Worm (Caenorhabditis elegans): ENCODE results near the gene srbc-83.
"Not testable (repeated sequence)": the region's sequence is repeated elsewhere in the genome, so short reads cannot be mapped to it uniquely, and the experiment has no call there.

Gene srbc-83

ce11 chrV:16317244-16317643 is 20.1 kb downstream of the srbc-83 start, which contains the start of gene srh-180:
srh-180 (plus strand) TSS chrV:16317544.
- no peak for TF ChIP-seq ets-7 (tag; optimal IDR thresholded peaks at IDR 0.05)
- no peak for TF ChIP-seq tbx-11 (GFP tag; IDR thresholded peaks at IDR 0.05)
- TF ChIP-seq hmbx-1 (tag; optimal IDR thresholded peaks at IDR 0.05) = no peak
- no peak for TF ChIP-seq tra-4 (tag; optimal IDR thresholded peaks at IDR 0.05)
- TF ChIP-seq ama-1 (optimal IDR thresholded peaks at IDR 0.05) = no peak
- no peak for TF ChIP-seq flt-1 (GFP tag; IDR thresholded peaks at IDR 0.05)
- no peak for TF ChIP-seq hnd-1 (tag; optimal IDR thresholded peaks at IDR 0.05)
- TF ChIP-seq F13C5.2 (tag; optimal IDR thresholded peaks at IDR 0.05) = no peak
- no peak for TF ChIP-seq scrt-1 (GFP tag; IDR thresholded peaks at IDR 0.05)
- TF ChIP-seq tbx-37 (GFP tag; conservative IDR thresholded peaks at IDR 0.05) = no peak
- TF ChIP-seq aly-1 (tag; optimal IDR thresholded peaks at IDR 0.05) = no peak
- no peak for TF ChIP-seq pes-1 (GFP tag; IDR thresholded peaks at IDR 0.05)
- no peak for TF ChIP-seq sea-1 (GFP tag; conservative IDR thresholded peaks at IDR 0.05)
- no peak for TF ChIP-seq ceh-13 (GFP tag; optimal IDR thresholded peaks at IDR 0.05)

DNA sequence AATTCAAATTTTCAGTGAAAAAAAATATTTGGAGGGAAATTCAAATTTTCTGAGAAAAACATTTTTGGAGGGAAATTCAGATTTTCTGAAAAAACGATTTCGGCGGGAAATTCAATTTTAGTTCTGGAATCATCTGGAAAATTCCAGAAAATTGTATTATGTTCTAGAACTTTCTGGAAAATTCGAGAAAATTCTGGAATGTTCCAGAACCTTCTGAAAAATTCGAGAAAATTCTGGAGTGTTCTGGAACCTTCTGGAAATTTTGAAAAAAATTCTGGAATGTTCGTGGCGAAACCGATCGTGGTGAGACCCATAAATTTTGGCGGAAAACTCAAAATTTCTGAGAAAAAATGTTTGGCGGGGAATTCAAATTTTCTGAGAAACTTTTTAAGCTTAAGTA is 25.0 kb downstream of the srbc-83 start:
- TF ChIP-seq ceh-36 (tag; optimal IDR thresholded peaks at IDR 0.05) (no peak), tbx-37 (GFP tag; conservative IDR thresholded peaks at IDR 0.05) (no peak), tbx-11 (GFP tag; IDR thresholded peaks at IDR 0.05) (no peak), ceh-13 (GFP tag; optimal IDR thresholded peaks at IDR 0.05) (no peak), F13C5.2 (tag; optimal IDR thresholded peaks at IDR 0.05) (no peak)

ce11 chrV:16328849-16329248 is 31.7 kb downstream of the srbc-83 start, which contains the start of gene F57G8.7:
F57G8.7 (plus strand) TSS chrV:16329149.
- no peak for TF ChIP-seq ets-7 (tag; optimal IDR thresholded peaks at IDR 0.05)
- TF ChIP-seq B0310.2 (tag; optimal IDR thresholded peaks at IDR 0.05) = no peak
- no peak for TF ChIP-seq scrt-1 (GFP tag; IDR thresholded peaks at IDR 0.05)
- no peak for TF ChIP-seq tbx-37 (GFP tag; conservative IDR thresholded peaks at IDR 0.05)
- TF ChIP-seq F13C5.2 (tag; optimal IDR thresholded peaks at IDR 0.05) = no peak
- TF ChIP-seq tbx-11 (GFP tag; IDR thresholded peaks at IDR 0.05) = no peak
- TF ChIP-seq flt-1 (GFP tag; IDR thresholded peaks at IDR 0.05) = no peak

- no peak for TF ChIP-seq ceh-13 (GFP tag; optimal IDR thresholded peaks at IDR 0.05)
- no peak for TF ChIP-seq ceh-36 (tag; optimal IDR thresholded peaks at IDR 0.05)
- TF ChIP-seq tra-4 (tag; optimal IDR thresholded peaks at IDR 0.05) = no peak
- TF ChIP-seq hmbx-1 (tag; optimal IDR thresholded peaks at IDR 0.05) = no peak
- TF ChIP-seq B0310.2 (tag; optimal IDR thresholded peaks at IDR 0.05) = no peak
- no peak for TF ChIP-seq sea-1 (GFP tag; conservative IDR thresholded peaks at IDR 0.05)
- no peak for TF ChIP-seq hnd-1 (tag; optimal IDR thresholded peaks at IDR 0.05)
- TF ChIP-seq hmg-4 (GFP tag; optimal IDR thresholded peaks at IDR 0.05) = no peak
- TF ChIP-seq ama-1 (optimal IDR thresholded peaks at IDR 0.05) = no peak
- TF ChIP-seq flt-1 (GFP tag; IDR thresholded peaks at IDR 0.05) = no peak
- TF ChIP-seq ets-7 (tag; optimal IDR thresholded peaks at IDR 0.05) = no peak
- TF ChIP-seq tbx-37 (GFP tag; conservative IDR thresholded peaks at IDR 0.05) = no peak
- TF ChIP-seq aly-1 (tag; optimal IDR thresholded peaks at IDR 0.05) = no peak
- no peak for TF ChIP-seq scrt-1 (GFP tag; IDR thresholded peaks at IDR 0.05)
- TF ChIP-seq tbx-11 (GFP tag; IDR thresholded peaks at IDR 0.05) = no peak
These were observed 36.2 kb downstream of the srbc-83 start, which contains the start of gene srh-167 for ce11 chrV:16333412-16333811. srh-167 (plus strand) TSS chrV:16333712.

DNA sequence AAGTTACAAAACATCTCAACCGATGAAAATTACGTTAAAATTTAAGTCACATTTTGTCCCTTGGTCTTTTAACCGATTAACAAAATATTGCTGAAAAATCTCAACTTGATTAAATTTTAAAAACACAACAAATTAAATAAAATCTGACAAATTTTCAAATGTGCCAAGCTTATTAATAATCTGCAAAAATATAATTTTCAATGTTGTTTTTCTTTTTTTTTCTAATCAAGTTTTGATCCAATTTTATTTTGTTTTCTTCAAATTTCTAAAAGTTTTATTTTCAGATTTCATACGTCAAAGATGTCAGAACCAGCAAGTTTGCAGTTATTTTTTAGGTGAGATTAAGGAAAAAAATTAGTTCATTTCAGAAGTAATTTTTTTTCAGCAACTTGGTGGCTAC is 39.2 kb downstream of the srbc-83 start, which contains the start of gene srw-87:
Gene srw-87 (plus strand): TSS at position 301 of the 400 bp plus-strand sequence.
- TF ChIP-seq ama-1 (optimal IDR thresholded peaks at IDR 0.05) = no peak
- TF ChIP-seq tbx-37 (GFP tag; conservative IDR thresholded peaks at IDR 0.05) = no peak
- no peak for TF ChIP-seq ets-7 (tag; optimal IDR thresholded peaks at IDR 0.05)
- TF ChIP-seq sea-1 (GFP tag; conservative IDR thresholded peaks at IDR 0.05) = no peak
- TF ChIP-seq tbx-11 (GFP tag; IDR thresholded peaks at IDR 0.05) = no peak
- TF ChIP-seq tra-4 (tag; optimal IDR thresholded peaks at IDR 0.05) = no peak
- TF ChIP-seq flt-1 (GFP tag; IDR thresholded peaks at IDR 0.05) = no peak
- no peak for TF ChIP-seq hmbx-1 (tag; optimal IDR thresholded peaks at IDR 0.05)
- no peak for TF ChIP-seq scrt-1 (GFP tag; IDR thresholded peaks at IDR 0.05)
- TF ChIP-seq hnd-1 (tag; optimal IDR thresholded peaks at IDR 0.05) = no peak
- TF ChIP-seq F13C5.2 (tag; optimal IDR thresholded peaks at IDR 0.05) = no peak
- TF ChIP-seq ceh-36 (tag; optimal IDR thresholded peaks at IDR 0.05) = no peak

- not testable (repeated sequence) for TF ChIP-seq aly-1 (tag; optimal IDR thresholded peaks at IDR 0.05); pes-1 (GFP tag; IDR thresholded peaks at IDR 0.05); hmbx-1 (tag; optimal IDR thresholded peaks at IDR 0.05)
These were observed 41.3 kb downstream of the srbc-83 start, which contains the start of gene slc-9B.2 for ce11 chrV:16338287-16339092. slc-9B.2 (plus strand) TSS chrV:16339042.

DNA sequence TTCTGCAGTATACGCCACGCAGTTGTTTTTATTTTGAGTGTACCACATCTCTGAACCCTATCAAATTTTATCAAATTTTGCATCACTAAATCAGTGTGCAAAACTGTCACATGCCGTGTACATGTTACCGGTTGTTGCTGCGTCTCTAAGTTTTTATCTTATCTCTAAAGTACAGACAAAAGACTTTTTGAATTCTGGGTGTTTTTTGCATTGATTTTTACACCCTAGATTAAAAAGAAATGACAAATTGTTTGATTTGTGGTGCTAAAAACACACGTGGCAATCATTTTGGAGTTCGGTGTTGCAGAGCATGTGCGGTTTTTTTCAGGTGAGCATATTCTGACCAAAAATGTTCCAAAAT is 45.1 kb downstream of the srbc-83 start, which contains the start of gene nhr-193:
Gene nhr-193 (plus strand): TSS at position 51 of the 361 bp plus-strand sequence.
- TF ChIP-seq ama-1 (optimal IDR thresholded peaks at IDR 0.05) (no peak), ceh-13 (GFP tag; optimal IDR thresholded peaks at IDR 0.05) (no peak), tbx-11 (GFP tag; IDR thresholded peaks at IDR 0.05) (no peak), aly-1 (tag; optimal IDR thresholded peaks at IDR 0.05) (no peak), tbx-37 (GFP tag; conservative IDR thresholded peaks at IDR 0.05) (no peak), pes-1 (GFP tag; IDR thresholded peaks at IDR 0.05) (no peak)
